Worm (Caenorhabditis elegans) whole organism, midembryonic: ENCODE results near the gene nhr-256.
"Not testable (repeated sequence)": the region's sequence is repeated elsewhere in the genome, so short reads cannot be mapped to it uniquely, and the experiment has no call there.

Experiments used
- T22C8.4 ChIP-seq: fragments of 200-800 bp; sonication (Bioruptor generic); IDR thresholded peaks from 2 replicates; pipeline ENCODE4 v1.3.6; 2022; ENCODE audit warnings: missing genetic modification characterization, missing compliant biosample characterization
- cog-1 ChIP-seq: sonication (generic microtip); optimal IDR thresholded peaks from 2 replicates; lab custom pipeline; 2016; ENCODE audit warnings: missing genetic modification characterization, missing compliant biosample characterization
- flt-1 ChIP-seq: fragments of 200-800 bp; sonication (Bioruptor generic); IDR thresholded peaks from 2 replicates; pipeline ENCODE4 v1.3.6; 2022; ENCODE audit warnings: missing genetic modification characterization, missing compliant biosample characterization
- klf-2 ChIP-seq: fragments of 200-800 bp; sonication (Bioruptor generic); conservative IDR thresholded peaks from 2 replicates; pipeline ENCODE4 v1.3.6; 2022; ENCODE audit warnings: missing genetic modification reagents, missing genetic modification characterization, missing compliant biosample characterization
- med-1 ChIP-seq: sonication (generic microtip); optimal IDR thresholded peaks from 2 replicates; lab custom pipeline; 2017; ENCODE audit warnings: missing genetic modification characterization, mild to moderate bottlenecking, missing compliant biosample characterization, antibody characterized with exemption, missing genetic modification reagents; ENCODE audit not compliant: insufficient read depth
- ref-1 ChIP-seq: fragments of 200-800 bp; sonication (Bioruptor generic); conservative IDR thresholded peaks from 2 replicates; pipeline ENCODE4 v1.3.6; 2022; ENCODE audit warnings: missing genetic modification reagents, missing genetic modification characterization, missing compliant biosample characterization
- tab-1 ChIP-seq: fragments of 200-800 bp; sonication (Bioruptor generic); IDR thresholded peaks from 2 replicates; pipeline ENCODE4 v1.3.6; 2022; ENCODE audit warnings: missing genetic modification characterization, missing compliant biosample characterization
- ztf-23 ChIP-seq: fragments of 200-800 bp; sonication (Bioruptor generic); IDR thresholded peaks from 2 replicates; pipeline ENCODE4 v1.3.6; 2022; ENCODE audit warnings: missing genetic modification reagents, missing genetic modification characterization, missing compliant biosample characterization
- ztf-29 ChIP-seq: fragments of 200-800 bp; sonication (Bioruptor generic); IDR thresholded peaks from 2 replicates; pipeline ENCODE4 v1.3.6; 2022; ENCODE audit warnings: missing genetic modification reagents, missing genetic modification characterization, missing compliant biosample characterization

Gene nhr-256

DNA sequence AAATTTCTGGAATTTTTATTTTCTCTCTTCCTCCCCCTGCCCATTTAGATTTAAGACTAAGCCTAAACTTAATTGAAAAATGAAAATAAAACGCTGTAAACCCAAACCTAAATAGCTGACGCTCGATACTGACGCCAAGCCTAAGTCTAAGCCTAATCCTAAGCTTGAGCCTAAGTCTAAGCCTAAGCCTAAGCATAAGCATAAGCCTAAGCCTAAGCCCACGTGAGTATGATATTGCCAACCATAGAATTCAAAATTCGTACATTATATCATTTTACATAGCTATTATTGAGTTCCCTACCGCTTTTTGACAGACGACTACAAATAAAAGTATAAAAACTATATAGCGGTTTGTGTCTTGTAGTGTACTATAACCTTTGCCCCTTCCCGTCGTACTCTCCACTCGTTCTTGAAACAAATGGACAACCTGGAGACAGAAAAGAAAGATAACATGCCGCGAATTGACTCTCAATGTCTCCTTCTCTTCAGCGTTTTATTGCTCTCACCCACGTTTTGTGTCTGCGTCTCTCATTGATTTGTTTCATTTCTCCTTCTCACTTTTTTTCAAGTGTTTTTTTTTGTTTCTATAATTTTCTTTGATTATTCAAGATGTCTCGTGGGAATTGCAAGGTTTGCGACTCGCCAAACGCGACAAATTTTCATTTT is at the start of gene nhr-256:
nhr-256 (plus strand) TSS at position 567 of the 666 bp plus-strand sequence.
- TF ChIP-seq tab-1 = no peak
- TF ChIP-seq cog-1 = peak; percentile 49
- peak; percentile 76; the same call in 1 of the 2 replicates for TF ChIP-seq ztf-29
- no peak for TF ChIP-seq ztf-23 (GFP tag; lab: Robert Waterston, UW)
- no peak for TF ChIP-seq T22C8.4 (GFP tag; lab: Robert Waterston, UW)
- no peak for TF ChIP-seq klf-2 (GFP tag; lab: Robert Waterston, UW)
- TF ChIP-seq ref-1 (GFP tag; lab: Robert Waterston, UW) = no peak
- TF ChIP-seq flt-1 = no peak
- no peak for TF ChIP-seq med-1 (GFP tag; lab: Kevin White, UChicago)

DNA sequence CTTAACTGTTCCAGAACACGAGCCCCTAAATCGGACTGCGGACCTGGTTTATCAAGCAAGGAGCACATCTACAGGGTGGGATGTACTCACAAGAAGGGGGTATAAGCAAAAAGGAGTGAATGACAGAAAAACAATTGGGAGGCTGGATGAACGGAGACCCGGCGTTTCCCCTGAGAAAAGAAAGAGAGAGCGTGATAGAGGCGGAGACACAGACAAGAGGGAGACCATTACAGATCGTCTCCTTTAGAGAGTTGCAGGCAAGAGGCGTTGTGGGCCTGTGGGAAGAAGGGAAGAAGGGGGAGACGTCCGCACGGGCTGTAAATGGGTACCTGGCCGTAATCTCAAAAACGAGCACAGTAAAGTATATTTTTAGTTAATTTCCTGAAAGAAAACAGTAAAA is 49.7 kb upstream of the nhr-256 start, which contains the start of gene Y46H3C.7:
Y46H3C.7 (minus strand) TSS at position 147 of the 400 bp plus-strand sequence.
- TF ChIP-seq ztf-29; med-1 (GFP tag; lab: Kevin White, UChicago); tab-1: not testable (repeated sequence)

DNA sequence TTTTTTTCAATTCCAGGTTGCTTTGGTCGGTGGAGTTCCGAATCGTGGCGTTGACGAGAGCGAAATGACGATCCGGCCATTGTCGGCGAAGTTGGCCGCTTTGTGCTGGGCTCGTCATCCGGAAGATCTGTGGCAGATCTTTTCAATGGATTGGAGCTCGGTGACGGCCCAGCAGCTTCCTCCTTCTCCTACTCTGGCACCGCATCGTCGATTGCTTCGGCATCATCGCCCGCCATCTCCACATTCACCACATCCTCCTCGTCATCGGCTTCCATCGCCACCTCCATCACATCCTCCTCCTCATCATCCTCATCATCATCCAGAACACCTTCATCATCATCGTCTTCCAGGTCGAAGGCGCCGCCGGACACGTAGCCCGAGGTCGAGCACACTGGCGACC is 45.2 kb upstream of the nhr-256 start:
- TF ChIP-seq T22C8.4 (GFP tag; lab: Robert Waterston, UW) (no peak), med-1 (GFP tag; lab: Kevin White, UChicago) (no peak), flt-1 (no peak), ref-1 (GFP tag; lab: Robert Waterston, UW) (no peak), ztf-29 (no peak), ztf-23 (GFP tag; lab: Robert Waterston, UW) (no peak), klf-2 (GFP tag; lab: Robert Waterston, UW) (no peak), tab-1 (no peak), cog-1 (no peak)

DNA sequence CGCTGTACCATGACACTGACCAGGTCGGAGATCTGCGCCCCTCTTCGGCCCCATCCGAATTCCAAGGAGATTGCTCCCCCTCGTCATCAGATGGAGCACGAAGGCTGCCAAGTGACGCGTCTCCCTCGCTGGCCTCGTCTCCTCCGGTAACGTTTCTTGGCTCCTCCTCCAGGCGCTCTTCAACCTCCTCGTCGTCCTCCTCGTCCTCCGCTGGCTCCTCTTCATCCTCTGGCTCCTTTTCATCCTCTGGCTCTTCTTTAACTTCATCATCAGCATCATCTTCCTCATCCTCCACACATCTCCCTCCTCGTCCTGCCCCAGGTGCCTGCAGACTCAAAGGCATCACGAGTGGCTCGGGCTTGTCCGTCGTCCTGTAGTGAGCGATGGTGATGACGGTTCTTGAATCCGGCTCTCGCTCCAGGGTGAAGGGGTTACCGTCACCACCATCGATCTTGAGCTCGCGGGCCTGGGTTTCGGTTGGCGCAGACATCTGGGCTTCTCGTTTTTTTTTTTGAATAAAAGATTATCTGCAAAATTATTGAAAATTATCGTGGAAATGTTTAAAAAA is 44.3 kb upstream of the nhr-256 start:
- TF ChIP-seq T22C8.4 (GFP tag; lab: Robert Waterston, UW) (no peak), ref-1 (GFP tag; lab: Robert Waterston, UW) (no peak), tab-1 (peak; percentile 59; the same call in 1 of the 2 replicates)

DNA sequence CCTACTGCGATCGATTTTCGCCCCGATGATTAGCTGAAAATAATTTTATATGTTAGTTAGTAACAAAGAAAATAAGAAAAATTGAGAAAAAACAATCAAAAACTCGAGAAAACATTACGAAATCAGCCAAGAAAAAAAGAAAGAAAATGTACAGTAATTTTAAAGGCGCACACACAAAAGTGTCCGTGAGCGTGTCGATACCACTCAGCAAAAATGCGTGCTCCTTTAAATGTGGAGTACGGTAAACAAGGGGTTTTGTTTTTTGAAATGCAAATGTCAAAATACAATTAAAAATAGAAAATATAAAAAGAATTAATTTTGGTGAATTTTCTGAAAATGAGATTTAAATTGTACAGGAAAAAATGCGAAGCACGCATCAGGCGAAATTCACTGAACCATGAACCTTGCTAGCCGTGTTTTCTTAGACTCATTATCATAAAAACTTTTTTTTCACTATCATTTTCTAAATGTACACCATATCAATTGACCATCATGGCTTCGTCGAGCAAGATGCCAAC is 41.9 kb upstream of the nhr-256 start, which contains the start of gene srw-90:
srw-90 (plus strand) TSS at position 468 of the 518 bp plus-strand sequence.
- TF ChIP-seq med-1 (GFP tag; lab: Kevin White, UChicago) (no peak), klf-2 (GFP tag; lab: Robert Waterston, UW) (no peak), T22C8.4 (GFP tag; lab: Robert Waterston, UW) (no peak), ref-1 (GFP tag; lab: Robert Waterston, UW) (no peak), ztf-29 (no peak), ztf-23 (GFP tag; lab: Robert Waterston, UW) (no peak), cog-1 (no peak), tab-1 (no peak), flt-1 (no peak)

DNA sequence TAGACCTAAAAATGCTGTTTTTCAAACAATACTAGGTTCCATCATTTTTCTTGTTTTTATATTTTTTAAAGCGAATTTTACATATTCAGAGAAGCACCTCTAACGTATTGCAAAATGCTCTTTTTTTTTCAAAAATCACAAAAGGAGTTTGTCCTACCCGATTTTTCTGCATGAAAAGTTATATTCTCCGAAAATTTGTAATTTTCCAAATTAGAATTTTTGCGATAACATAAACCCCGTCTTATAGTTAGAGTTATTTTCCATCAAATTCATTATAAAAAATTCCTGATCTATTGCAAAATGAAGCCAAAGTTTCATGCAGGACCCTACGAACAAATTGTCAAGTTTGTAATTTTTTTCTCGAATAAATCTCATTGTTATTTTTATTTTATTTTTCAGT is 35.1 kb upstream of the nhr-256 start, which contains the start of gene srw-99:
srw-99 (plus strand) TSS at position 301 of the 400 bp plus-strand sequence.
- TF ChIP-seq klf-2 (GFP tag; lab: Robert Waterston, UW) (no peak), ref-1 (GFP tag; lab: Robert Waterston, UW) (no peak), med-1 (GFP tag; lab: Kevin White, UChicago) (no peak), ztf-29 (no peak), cog-1 (no peak), tab-1 (no peak), flt-1 (no peak)

DNA sequence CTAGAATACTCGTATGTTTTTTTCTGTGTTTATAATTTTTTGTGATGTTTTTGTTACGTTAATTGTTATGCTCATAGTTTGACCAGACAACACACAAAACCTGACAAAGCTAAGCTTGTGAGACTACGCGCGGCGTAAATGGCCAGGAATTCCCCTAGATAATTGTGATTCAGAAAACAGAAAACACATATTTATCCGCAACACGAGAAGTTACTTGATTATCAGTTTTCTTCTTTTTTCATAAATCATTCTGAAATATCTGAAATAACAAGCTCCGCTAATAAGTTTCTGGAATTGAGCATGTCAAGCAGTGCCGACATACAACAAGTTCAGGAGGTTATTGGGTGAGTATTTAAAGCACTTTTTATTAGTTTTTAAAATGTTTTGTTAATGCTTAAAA is 32.7 kb upstream of the nhr-256 start, which contains the start of gene srw-100:
srw-100 (plus strand) TSS at position 301 of the 400 bp plus-strand sequence.
- TF ChIP-seq klf-2 (GFP tag; lab: Robert Waterston, UW) = no peak
- no peak for TF ChIP-seq tab-1
- no peak for TF ChIP-seq ref-1 (GFP tag; lab: Robert Waterston, UW)
- TF ChIP-seq T22C8.4 (GFP tag; lab: Robert Waterston, UW) = no peak
- no peak for TF ChIP-seq ztf-29
- no peak for TF ChIP-seq ztf-23 (GFP tag; lab: Robert Waterston, UW)
- no peak for TF ChIP-seq cog-1
- TF ChIP-seq med-1 (GFP tag; lab: Kevin White, UChicago) = no peak

DNA sequence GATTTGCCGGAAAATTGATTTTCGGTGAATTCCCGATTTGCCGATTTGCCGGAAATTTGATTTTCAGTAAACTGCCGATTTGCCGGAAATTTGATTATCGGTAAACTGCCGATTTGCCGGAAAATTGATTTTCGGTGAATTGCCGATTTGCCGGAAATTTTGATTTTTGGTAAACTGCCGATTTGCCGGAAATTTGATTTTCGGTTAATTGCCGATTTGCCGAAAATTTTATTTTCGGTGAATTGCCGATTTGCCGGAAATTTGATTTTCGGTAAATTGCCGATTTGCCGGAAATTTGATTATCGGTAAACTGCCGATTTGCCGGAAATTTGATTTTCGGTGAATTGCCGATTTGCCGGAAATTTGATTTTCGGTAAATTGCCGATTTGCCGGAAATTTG is 31.1 kb upstream of the nhr-256 start:
- TF ChIP-seq ztf-23 (GFP tag; lab: Robert Waterston, UW) = peak; percentile 37; the same call in 1 of the 2 replicates

DNA sequence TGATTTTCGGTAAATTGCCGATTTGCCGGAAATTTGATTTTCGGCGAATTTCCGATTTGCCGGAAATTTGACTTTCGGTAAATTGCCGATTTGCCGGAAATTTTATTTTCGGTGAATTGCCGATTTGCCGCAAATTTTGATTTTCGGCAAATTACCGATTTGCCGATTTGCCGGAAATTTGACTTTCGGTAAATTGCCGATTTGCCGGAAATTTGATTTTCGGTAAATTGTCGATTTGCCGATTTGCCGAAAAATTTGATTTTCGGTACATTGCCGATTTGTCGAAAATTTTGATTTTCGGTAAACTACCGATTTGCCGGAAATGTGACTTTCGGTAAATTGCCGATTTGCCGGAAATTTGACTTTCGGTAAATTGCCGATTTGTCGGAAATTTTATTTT is 29.8 kb upstream of the nhr-256 start:
- TF ChIP-seq ref-1 (GFP tag; lab: Robert Waterston, UW) = peak; percentile 47; the same call in 1 of the 2 replicates
- peak; percentile 81 for TF ChIP-seq tab-1
- TF ChIP-seq T22C8.4 (GFP tag; lab: Robert Waterston, UW) = peak; percentile 29; the same call in 1 of the 2 replicates
- peak; percentile 84 for TF ChIP-seq ztf-23 (GFP tag; lab: Robert Waterston, UW)
- peak; percentile 57 for TF ChIP-seq flt-1
- TF ChIP-seq klf-2 (GFP tag; lab: Robert Waterston, UW) = peak; percentile 86

DNA sequence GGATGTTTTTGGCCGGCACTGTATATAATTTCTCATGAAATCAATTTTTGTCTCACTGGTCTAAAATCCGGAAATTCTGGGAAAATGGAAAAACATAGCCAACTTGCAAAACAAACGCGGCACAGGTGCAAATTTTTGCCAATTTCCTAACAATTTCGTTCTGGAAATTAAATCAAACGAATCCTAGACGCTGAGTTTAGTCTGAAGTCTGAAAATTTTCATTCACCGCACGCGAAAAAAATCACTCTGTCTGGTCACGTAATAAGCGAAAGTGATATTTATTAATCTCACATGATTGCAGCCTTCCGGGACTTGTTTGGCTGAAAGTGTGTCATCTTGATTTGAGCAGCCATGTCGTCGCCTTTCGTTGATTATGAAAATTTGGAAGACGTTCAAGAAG is 26.7 kb upstream of the nhr-256 start, which contains the start of gene srw-103:
srw-103 (plus strand) TSS at position 301 of the 400 bp plus-strand sequence.
- no peak for TF ChIP-seq cog-1
- no peak for TF ChIP-seq ztf-23 (GFP tag; lab: Robert Waterston, UW)
- no peak for TF ChIP-seq tab-1
- no peak for TF ChIP-seq klf-2 (GFP tag; lab: Robert Waterston, UW)
- TF ChIP-seq T22C8.4 (GFP tag; lab: Robert Waterston, UW) = no peak
- no peak for TF ChIP-seq flt-1
- TF ChIP-seq ztf-29 = no peak
- no peak for TF ChIP-seq ref-1 (GFP tag; lab: Robert Waterston, UW)
- no peak for TF ChIP-seq med-1 (GFP tag; lab: Kevin White, UChicago)
